Fruit fly (Drosophila melanogaster) whole organism, prepupa: Measurements from ENCODE around the gene CG11737.

Experiments
- Blimp-1 ChIP-seq: fragments of 200-800 bp; sonication (Bioruptor generic); optimal IDR thresholded peaks from 3 replicates; lab custom pipeline; 2017; ENCODE audit warnings: missing biosample characterization, missing genetic modification characterization, mild to moderate bottlenecking, moderate library complexity, missing genetic modification reagents
- CG10631 ChIP-seq: fragments of 200-800 bp; sonication (Bioruptor generic); optimal IDR thresholded peaks from 2 replicates; lab custom pipeline; 2016; ENCODE audit warnings: missing biosample characterization, missing genetic modification characterization
- CG10669 ChIP-seq: fragments of 200-800 bp; sonication (Bioruptor generic); optimal IDR thresholded peaks from 3 replicates; lab custom pipeline; 2018; ENCODE audit warnings: missing biosample characterization, mild to moderate bottlenecking, missing genetic modification characterization, moderate library complexity
- CG11762 ChIP-seq: fragments of 200-800 bp; sonication (Bioruptor generic); optimal IDR thresholded peaks from 3 replicates; lab custom pipeline; 2016; ENCODE audit warnings: missing biosample characterization, missing genetic modification characterization; ENCODE audit not compliant: insufficient read depth
- CG11902 ChIP-seq: fragments of 200-800 bp; sonication (Bioruptor generic); optimal IDR thresholded peaks from 3 replicates; lab custom pipeline; 2016; ENCODE audit warnings: missing biosample characterization, missing genetic modification characterization
- CG15336 ChIP-seq: fragments of 200-800 bp; sonication (Bioruptor generic); IDR thresholded peaks from 2 replicates; pipeline ENCODE4 v1.3.6; 2022; ENCODE audit warnings: missing biosample characterization, missing genetic modification characterization
- CG1621 ChIP-seq: fragments of 200-800 bp; sonication (Bioruptor generic); optimal IDR thresholded peaks from 3 replicates; lab custom pipeline; 2018; ENCODE audit warnings: missing biosample characterization, mild to moderate bottlenecking, missing genetic modification characterization
- CG16779 ChIP-seq: fragments of 200-800 bp; sonication (Bioruptor generic); optimal IDR thresholded peaks from 3 replicates; lab custom pipeline; 2017; ENCODE audit warnings: missing biosample characterization, mild to moderate bottlenecking, missing genetic modification characterization
- CG3032 ChIP-seq: fragments of 200-800 bp; optimal IDR thresholded peaks from 2 replicates; lab custom pipeline; 2019; ENCODE audit warnings: missing biosample characterization, mild to moderate bottlenecking, missing genetic modification characterization, moderate library complexity
- CG32006 ChIP-seq: fragments of 200-800 bp; sonication (Bioruptor generic); optimal IDR thresholded peaks from 3 replicates; lab custom pipeline; 2017; ENCODE audit warnings: missing biosample characterization, mild to moderate bottlenecking, missing genetic modification characterization
- CG3919 ChIP-seq: fragments of 200-800 bp; sonication (Bioruptor generic); optimal IDR thresholded peaks from 3 replicates; lab custom pipeline; 2016; ENCODE audit warnings: missing biosample characterization, missing genetic modification characterization
- CG6163 ChIP-seq: fragments of 200-800 bp; sonication (Bioruptor generic); IDR thresholded peaks from 3 replicates; pipeline ENCODE4 v1.3.6; 2022; ENCODE audit warnings: missing biosample characterization, missing genetic modification characterization
- CG6276 ChIP-seq: fragments of 200-800 bp; sonication (Bioruptor generic); optimal IDR thresholded peaks from 2 replicates; lab custom pipeline; 2017; ENCODE audit warnings: missing biosample characterization, mild to moderate bottlenecking, missing genetic modification characterization
- CG6792 ChIP-seq: fragments of 200-800 bp; sonication (Bioruptor generic); optimal IDR thresholded peaks from 3 replicates; lab custom pipeline; 2016; ENCODE audit warnings: missing biosample characterization, missing genetic modification characterization
- CG6808 ChIP-seq: fragments of 200-800 bp; sonication (Bioruptor generic); optimal IDR thresholded peaks from 3 replicates; lab custom pipeline; 2017; ENCODE audit warnings: missing biosample characterization, missing genetic modification characterization, mild to moderate bottlenecking, moderate library complexity, missing genetic modification reagents
- CG6854 ChIP-seq: fragments of 200-800 bp; sonication (Bioruptor generic); optimal IDR thresholded peaks from 2 replicates; lab custom pipeline; 2017; ENCODE audit warnings: missing biosample characterization, mild to moderate bottlenecking, missing genetic modification characterization
- CG8319 ChIP-seq: fragments of 200-800 bp; sonication (Bioruptor generic); optimal IDR thresholded peaks from 3 replicates; lab custom pipeline; 2016; ENCODE audit warnings: missing biosample characterization, missing genetic modification characterization
- CG8632 ChIP-seq: fragments of 200-800 bp; sonication (Bioruptor generic); optimal IDR thresholded peaks from 3 replicates; lab custom pipeline; 2016; ENCODE audit warnings: missing biosample characterization, missing genetic modification characterization
- CG9139 ChIP-seq: fragments of 200-800 bp; sonication (Bioruptor generic); optimal IDR thresholded peaks from 3 replicates; lab custom pipeline; 2017; ENCODE audit warnings: missing biosample characterization, mild to moderate bottlenecking, missing genetic modification characterization
- Eip75B ChIP-seq: fragments of 200-800 bp; sonication (Bioruptor generic); optimal IDR thresholded peaks from 3 replicates; lab custom pipeline; 2016; ENCODE audit warnings: missing biosample characterization, missing genetic modification characterization
- Eip78C ChIP-seq: fragments of 200-800 bp; sonication (Bioruptor generic); peaks from one replicate; lab custom pipeline; 2016; ENCODE audit warnings: missing biosample characterization, missing genetic modification characterization
- Eip93F ChIP-seq: fragments of 200-800 bp; sonication (Bioruptor generic); optimal IDR thresholded peaks from 2 replicates; lab custom pipeline; 2016; ENCODE audit warnings: missing biosample characterization, mild to moderate bottlenecking, missing genetic modification characterization
- Ets21C ChIP-seq: fragments of 200-800 bp; sonication (Bioruptor generic); optimal IDR thresholded peaks from 3 replicates; lab custom pipeline; 2016; ENCODE audit warnings: missing biosample characterization, missing genetic modification characterization
- Ets96B ChIP-seq: fragments of 200-800 bp; optimal IDR thresholded peaks from 2 replicates; lab custom pipeline; 2019; ENCODE audit warnings: missing biosample characterization, mild to moderate bottlenecking, missing genetic modification characterization, moderate library complexity
- Gug ChIP-seq: fragments of 200-800 bp; sonication (Bioruptor generic); IDR thresholded peaks from 2 replicates; pipeline ENCODE4 v1.3.6; 2022; ENCODE audit warnings: missing biosample characterization, missing genetic modification characterization
- Hr39 ChIP-seq: fragments of 200-800 bp; sonication (Bioruptor generic); optimal IDR thresholded peaks from 2 replicates; lab custom pipeline; 2016; ENCODE audit warnings: missing biosample characterization, missing genetic modification characterization
- Met ChIP-seq: fragments of 200-800 bp; sonication (Bioruptor generic); optimal IDR thresholded peaks from 3 replicates; lab custom pipeline; 2016; ENCODE audit warnings: missing biosample characterization, missing genetic modification characterization
- OdsH ChIP-seq: fragments of 200-800 bp; sonication (Bioruptor generic); optimal IDR thresholded peaks from 3 replicates; lab custom pipeline; 2016; ENCODE audit warnings: missing biosample characterization, missing genetic modification characterization
- achi ChIP-seq: fragments of 200-800 bp; sonication (Bioruptor generic); optimal IDR thresholded peaks from 3 replicates; lab custom pipeline; 2016; ENCODE audit warnings: missing biosample characterization, missing genetic modification characterization
- acj6 ChIP-seq: fragments of 200-800 bp; sonication (Bioruptor generic); optimal IDR thresholded peaks from 3 replicates; lab custom pipeline; 2016; ENCODE audit warnings: missing biosample characterization, missing genetic modification characterization
- cyc ChIP-seq: fragments of 200-800 bp; sonication (Bioruptor generic); optimal IDR thresholded peaks from 3 replicates; lab custom pipeline; 2016; ENCODE audit warnings: missing biosample characterization, missing genetic modification characterization
- dsx ChIP-seq: fragments of 200-800 bp; optimal IDR thresholded peaks from 3 replicates; lab custom pipeline; 2019; ENCODE audit warnings: missing biosample characterization, mild to moderate bottlenecking, missing genetic modification characterization, moderate library complexity; ENCODE audit not compliant: poor library complexity, severe bottlenecking
- eg ChIP-seq: fragments of 200-800 bp; sonication (Bioruptor generic); IDR thresholded peaks from 3 replicates; pipeline ENCODE4 v1.3.6; 2022; ENCODE audit warnings: missing biosample characterization, missing genetic modification characterization
- fd85E ChIP-seq: fragments of 200-800 bp; sonication (Bioruptor generic); optimal IDR thresholded peaks from 3 replicates; lab custom pipeline; 2016; ENCODE audit warnings: missing biosample characterization, missing genetic modification characterization
- fkh ChIP-seq: fragments of 200-800 bp; sonication (Bioruptor generic); optimal IDR thresholded peaks from 3 replicates; lab custom pipeline; 2017; ENCODE audit warnings: missing biosample characterization, mild to moderate bottlenecking, missing genetic modification characterization, moderate library complexity
- lz ChIP-seq: fragments of 200-800 bp; sonication (Bioruptor generic); optimal IDR thresholded peaks from 3 replicates; lab custom pipeline; 2016; ENCODE audit warnings: missing biosample characterization, missing genetic modification characterization
- net ChIP-seq: fragments of 200-800 bp; sonication (Bioruptor generic); optimal IDR thresholded peaks from 3 replicates; lab custom pipeline; 2016; ENCODE audit warnings: missing biosample characterization, missing genetic modification characterization
- pdm3 ChIP-seq: fragments of 200-800 bp; sonication (Bioruptor generic); optimal IDR thresholded peaks from 3 replicates; lab custom pipeline; 2016; ENCODE audit warnings: missing biosample characterization, missing genetic modification characterization
- salr ChIP-seq, 2 experiments: fragments of 200-800 bp; sonication (Bioruptor generic); optimal IDR thresholded peaks; 3 replicates each; lab custom pipeline; 2016 to 2018; ENCODE audit warnings: missing biosample characterization in 2 of 2, missing genetic modification characterization in 2 of 2, mild to moderate bottlenecking in 1 of 2
- spab ChIP-seq: fragments of 200-800 bp; sonication (Bioruptor generic); optimal IDR thresholded peaks from 2 replicates; lab custom pipeline; 2017; ENCODE audit warnings: missing biosample characterization, mild to moderate bottlenecking, missing genetic modification characterization, missing genetic modification reagents
- ss ChIP-seq, 2 experiments: fragments of 200-800 bp; sonication (Bioruptor generic); optimal IDR thresholded peaks; 2 replicates in 1 of 2; 3 replicates in 1 of 2; lab custom pipeline; 2017 to 2018; ENCODE audit warnings: mild to moderate bottlenecking in 2 of 2, missing biosample characterization in 2 of 2, missing genetic modification characterization in 2 of 2, moderate library complexity in 1 of 2
- svp ChIP-seq: fragments of 200-800 bp; sonication (Bioruptor generic); peaks from one replicate; lab custom pipeline; 2016; ENCODE audit warnings: missing biosample characterization, missing genetic modification characterization
- topi ChIP-seq: fragments of 200-800 bp; sonication (Bioruptor generic); optimal IDR thresholded peaks from 3 replicates; lab custom pipeline; 2016; ENCODE audit warnings: missing biosample characterization, missing genetic modification characterization

The CG11737 gene

dm6 chr3R:8470567-8470966 is 47.1 kb upstream of the CG11737 start (continued):
- TF ChIP-seq Gug (GFP tag; lab: Robert Waterston, UW) (peak; percentile 49), CG6276 (GFP tag; lab: Kevin White, UChicago) (peak; percentile 61), CG3032 (tag; lab: Kevin White, UChicago) (peak; percentile 45), Ets96B (tag; lab: Kevin White, UChicago) (peak; percentile 26), CG32006 (GFP tag; lab: Kevin White, UChicago) (peak; percentile 92), CG8319 (GFP tag; lab: Kevin White, UChicago) (no peak), net (GFP tag; lab: Kevin White, UChicago) (peak; percentile 59), CG16779 (tag; lab: Kevin White, UChicago) (no peak), Met (GFP tag; lab: Kevin White, UChicago) (peak; percentile 60), CG10669 (GFP tag; lab: Kevin White, UChicago) (peak; percentile 4), CG8632 (GFP tag; lab: Kevin White, UChicago) (peak; percentile 28), Ets21C (GFP tag; lab: Kevin White, UChicago) (peak; percentile 34), CG6808 (no peak), salr (GFP tag; optimal IDR thresholded peaks at IDR 0.05; lab: Kevin White, UChicago) (peak in 1 of 2 experiments; percentile 73), CG6854 (no peak), spab (GFP tag; lab: Kevin White, UChicago) (no peak)

- TF ChIP-seq Eip93F (GFP tag; lab: Kevin White, UChicago) (no peak), CG11902 (GFP tag; lab: Kevin White, UChicago) (no peak), Blimp-1 (GFP tag; lab: Kevin White, UChicago) (no peak), ss (GFP tag; optimal IDR thresholded peaks at IDR 0.05; lab: Kevin White, UChicago) (peak; percentile 16 to 19), CG3919 (GFP tag; lab: Kevin White, UChicago) (peak; percentile 20), OdsH (GFP tag; lab: Kevin White, UChicago) (no peak), eg (GFP tag; lab: Robert Waterston, UW) (0 out of 3 replicates have a peak, but pooled peaks have one; percentile 24), pdm3 (GFP tag; lab: Kevin White, UChicago) (no peak), Ets96B (tag; lab: Kevin White, UChicago) (no peak), dsx (GFP tag; lab: Kevin White, UChicago) (peak; percentile 32), CG8319 (GFP tag; lab: Kevin White, UChicago) (peak; percentile 5), Eip75B (GFP tag; lab: Kevin White, UChicago) (peak; percentile 13), Hr39 (GFP tag; lab: Kevin White, UChicago) (no peak), CG6808 (no peak), svp (GFP tag; lab: Kevin White, UChicago) (peak; percentile 30), Gug (GFP tag; lab: Robert Waterston, UW) (no peak), Eip78C (GFP tag; lab: Kevin White, UChicago) (peak; percentile 19), fkh (GFP tag; lab: Kevin White, UChicago) (peak; percentile 22), CG9139 (GFP tag; lab: Kevin White, UChicago) (peak; percentile 13)
These were observed 40.2 kb upstream of the CG11737 start, which contains the start of gene CG45263 for dm6 chr3R:8477361-8478007. TSS of gene CG45263 (minus strand) at chr3R:8477617.

dm6 chr3R:8482881-8483280 is 34.8 kb upstream of the CG11737 start:
- TF ChIP-seq CG6808 (peak; percentile 24), Eip78C (GFP tag; lab: Kevin White, UChicago) (peak; percentile 57), Eip75B (GFP tag; lab: Kevin White, UChicago) (peak; percentile 21), CG3919 (GFP tag; lab: Kevin White, UChicago) (peak; percentile 35), ss (GFP tag; optimal IDR thresholded peaks at IDR 0.05; lab: Kevin White, UChicago) (peak in 1 of 2 experiments; percentile 15), svp (GFP tag; lab: Kevin White, UChicago) (peak; percentile 22), achi (GFP tag; lab: Kevin White, UChicago) (peak; percentile 15), topi (GFP tag; lab: Kevin White, UChicago) (no peak), CG1621 (peak; percentile 10), CG16779 (tag; lab: Kevin White, UChicago) (no peak), Ets21C (GFP tag; lab: Kevin White, UChicago) (no peak), CG10631 (peak; percentile 6), Ets96B (tag; lab: Kevin White, UChicago) (peak; percentile 37), acj6 (GFP tag; lab: Kevin White, UChicago) (peak; percentile 7), CG6163 (peak; percentile 62; the same call in 2 of the 3 replicates), fd85E (GFP tag; lab: Kevin White, UChicago) (no peak), CG6854 (no peak), lz (GFP tag; lab: Kevin White, UChicago) (peak; percentile 2), CG10669 (GFP tag; lab: Kevin White, UChicago) (peak; percentile 37), pdm3 (GFP tag; lab: Kevin White, UChicago) (peak; percentile 13), CG11762 (GFP tag; lab: Kevin White, UChicago) (no peak), CG15336 (GFP tag; lab: Robert Waterston, UW) (0 out of 2 replicates have a peak, but pooled peaks have one; percentile 17), CG6792 (GFP tag; lab: Kevin White, UChicago) (peak; percentile 6), cyc (GFP tag; lab: Kevin White, UChicago) (peak; percentile 6), spab (GFP tag; lab: Kevin White, UChicago) (peak; percentile 4), eg (GFP tag; lab: Robert Waterston, UW) (peak; percentile 47; the same call in 1 of the 3 replicates)
